Worm (Caenorhabditis elegans): ENCODE results near the gene C03B8.3.
"Not testable (repeated sequence)": the region's sequence is repeated elsewhere in the genome, so short reads cannot be mapped to it uniquely, and the experiment has no call there.

DNA sequence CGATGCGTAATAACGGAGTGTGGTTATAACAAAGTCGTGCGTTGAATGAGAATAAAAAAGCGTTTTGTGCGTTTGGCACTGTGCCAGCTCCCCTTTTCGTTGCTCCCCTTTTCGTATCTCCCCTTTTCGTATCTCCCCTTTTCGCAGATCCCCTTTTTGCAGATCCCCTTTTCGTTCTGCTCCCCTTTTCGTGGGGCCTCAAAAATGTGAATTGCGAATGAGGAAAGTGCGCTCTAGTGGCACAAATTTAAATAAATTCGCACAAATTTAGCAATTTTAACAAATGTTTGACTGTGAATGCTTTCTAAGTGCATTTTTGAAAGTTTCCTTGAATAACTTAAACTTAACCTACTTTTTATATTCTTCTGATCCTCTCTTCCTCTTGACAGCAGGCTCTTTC, 3.3 kb upstream of the C03B8.3 start:
- not testable (repeated sequence) for TF ChIP-seq pqm-1, ttx-3 (tag; optimal IDR thresholded peaks at IDR 0.05)
